Worm (Caenorhabditis elegans) whole organism, mixed stage, embryonic: ENCODE results near the gene chw-1.

Experiments
- M03D4.4 ChIP-seq: sonication (generic microtip); optimal IDR thresholded peaks from 2 replicates; lab custom pipeline; 2017; ENCODE audit warnings: mild to moderate bottlenecking, missing genetic modification characterization, missing compliant biosample characterization
- bed-3 ChIP-seq: fragments of 200-800 bp; sonication (Bioruptor generic); optimal IDR thresholded peaks from 3 replicates; lab custom pipeline; 2018; ENCODE audit warnings: mild to moderate bottlenecking, missing genetic modification characterization, moderate library complexity, missing compliant biosample characterization
- blmp-1 ChIP-seq: fragments of 150-350 bp; optimal IDR thresholded peaks from 2 replicates; lab custom pipeline; 2014; ENCODE audit warnings: missing biosample characterization, missing genetic modification characterization
- ceh-39 ChIP-seq: fragments of 150-350 bp; optimal IDR thresholded peaks from 2 replicates; lab custom pipeline; 2014; ENCODE audit warnings: missing biosample characterization, missing genetic modification characterization
- ceh-43 ChIP-seq: fragments of 200-800 bp; sonication (Bioruptor generic); optimal IDR thresholded peaks from 2 replicates; lab custom pipeline; 2018; ENCODE audit warnings: mild to moderate bottlenecking, missing genetic modification characterization, moderate library complexity, missing compliant biosample characterization
- ceh-83 ChIP-seq: fragments of 200-800 bp; sonication (Bioruptor generic); optimal IDR thresholded peaks from 2 replicates; lab custom pipeline; 2018; ENCODE audit warnings: mild to moderate bottlenecking, missing genetic modification characterization, missing compliant biosample characterization
- ces-1 ChIP-seq: fragments of 150-350 bp; optimal IDR thresholded peaks from 2 replicates; lab custom pipeline; 2014; ENCODE audit warnings: missing biosample characterization, missing genetic modification reagents, missing genetic modification characterization
- cnd-1 ChIP-seq: fragments of 200-800 bp; sonication (Bioruptor generic); optimal IDR thresholded peaks from 2 replicates; lab custom pipeline; 2018; ENCODE audit warnings: mild to moderate bottlenecking, missing genetic modification characterization, missing compliant biosample characterization
- drap-1 ChIP-seq: fragments of 200-800 bp; sonication (Bioruptor generic); optimal IDR thresholded peaks from 3 replicates; lab custom pipeline; 2018; ENCODE audit warnings: mild to moderate bottlenecking, missing genetic modification characterization, missing compliant biosample characterization
- elt-1 ChIP-seq: sonication (generic microtip); optimal IDR thresholded peaks from 2 replicates; lab custom pipeline; 2017; ENCODE audit warnings: missing genetic modification characterization, mild to moderate bottlenecking, missing compliant biosample characterization, antibody characterized with exemption, moderate library complexity, borderline replicate concordance; ENCODE audit not compliant: insufficient read depth
- elt-3 ChIP-seq: fragments of 150-350 bp; optimal IDR thresholded peaks from 2 replicates; lab custom pipeline; 2014; ENCODE audit warnings: missing biosample characterization, missing genetic modification characterization
- flh-1 ChIP-seq: fragments of 200-800 bp; sonication (Bioruptor generic); optimal IDR thresholded peaks from 2 replicates; lab custom pipeline; 2018; ENCODE audit warnings: mild to moderate bottlenecking, missing genetic modification characterization, moderate library complexity, missing compliant biosample characterization
- ham-2 ChIP-seq: fragments of 200-800 bp; sonication (Bioruptor generic); optimal IDR thresholded peaks from 2 replicates; lab custom pipeline; 2018; ENCODE audit warnings: mild to moderate bottlenecking, missing genetic modification characterization, missing compliant biosample characterization
- hlh-1 ChIP-seq: fragments of 150-350 bp; optimal IDR thresholded peaks from 2 replicates; lab custom pipeline; 2014; ENCODE audit warnings: missing biosample characterization, missing genetic modification reagents, missing genetic modification characterization
- lin-13 ChIP-seq: fragments of 150-350 bp; optimal IDR thresholded peaks from 2 replicates; lab custom pipeline; 2014; ENCODE audit warnings: missing biosample characterization, missing genetic modification characterization
- lin-32 ChIP-seq: fragments of 200-800 bp; sonication (Bioruptor generic); optimal IDR thresholded peaks from 2 replicates; lab custom pipeline; 2018; ENCODE audit warnings: mild to moderate bottlenecking, missing genetic modification characterization, missing compliant biosample characterization
- lsy-2 ChIP-seq: fragments of 150-350 bp; optimal IDR thresholded peaks from 2 replicates; lab custom pipeline; 2014; ENCODE audit warnings: missing biosample characterization, missing genetic modification characterization
- mab-5 ChIP-seq: fragments of 150-350 bp; optimal IDR thresholded peaks from 2 replicates; lab custom pipeline; 2014; ENCODE audit warnings: missing biosample characterization, missing genetic modification characterization
- mep-1 ChIP-seq: fragments of 150-350 bp; optimal IDR thresholded peaks from 2 replicates; lab custom pipeline; 2017; ENCODE audit warnings: missing biosample characterization, missing genetic modification reagents, missing genetic modification characterization, inconsistent platforms
- mls-2 ChIP-seq: sonication (generic microtip); optimal IDR thresholded peaks from 2 replicates; lab custom pipeline; 2016; ENCODE audit warnings: mild to moderate bottlenecking, missing genetic modification characterization, moderate library complexity, missing compliant biosample characterization
- nhr-12 ChIP-seq: fragments of 150-350 bp; optimal IDR thresholded peaks from 2 replicates; lab custom pipeline; 2014; ENCODE audit warnings: missing biosample characterization, missing genetic modification characterization
- nhr-237 ChIP-seq: fragments of 150-350 bp; optimal IDR thresholded peaks from 2 replicates; lab custom pipeline; 2014; ENCODE audit warnings: missing biosample characterization, missing genetic modification characterization
- nhr-28 ChIP-seq: fragments of 150-350 bp; optimal IDR thresholded peaks from 2 replicates; lab custom pipeline; 2014; ENCODE audit warnings: missing biosample characterization, missing genetic modification characterization
- nhr-76 ChIP-seq: sonication (generic microtip); optimal IDR thresholded peaks from 2 replicates; lab custom pipeline; 2017; ENCODE audit warnings: missing biosample characterization, missing genetic modification characterization
- pha-4 ChIP-seq: fragments of 150-350 bp; optimal IDR thresholded peaks from 2 replicates; lab custom pipeline; 2018; ENCODE audit warnings: missing biosample characterization, missing genetic modification reagents, missing genetic modification characterization
- sem-2 ChIP-seq: fragments of 200-800 bp; sonication (Bioruptor generic); optimal IDR thresholded peaks from 2 replicates; lab custom pipeline; 2018; ENCODE audit warnings: mild to moderate bottlenecking, missing genetic modification characterization, missing compliant biosample characterization
- snpc-4 ChIP-seq: fragments of 150-350 bp; optimal IDR thresholded peaks from 2 replicates; lab custom pipeline; 2014; ENCODE audit warnings: missing biosample characterization, missing genetic modification characterization
- sptf-1 ChIP-seq: sonication (generic microtip); optimal IDR thresholded peaks from 2 replicates; lab custom pipeline; 2017; ENCODE audit warnings: mild to moderate bottlenecking, missing genetic modification characterization, moderate library complexity, missing compliant biosample characterization
- tbx-8 ChIP-seq: fragments of 200-800 bp; sonication (Bioruptor generic); optimal IDR thresholded peaks from 2 replicates; lab custom pipeline; 2018; ENCODE audit warnings: mild to moderate bottlenecking, missing genetic modification characterization, moderate library complexity, missing compliant biosample characterization
- unc-120 ChIP-seq: sonication (generic microtip); optimal IDR thresholded peaks from 2 replicates; lab custom pipeline; 2017; ENCODE audit warnings: missing genetic modification characterization, missing compliant biosample characterization; ENCODE audit not compliant: poor library complexity, severe bottlenecking
- unc-39 ChIP-seq: fragments of 150-350 bp; optimal IDR thresholded peaks from 2 replicates; lab custom pipeline; 2014; ENCODE audit warnings: missing biosample characterization, missing genetic modification characterization
- unc-62 ChIP-seq: fragments of 150-350 bp; optimal IDR thresholded peaks from 2 replicates; lab custom pipeline; 2014; ENCODE audit warnings: missing biosample characterization, missing genetic modification reagents, missing genetic modification characterization
- zip-8 ChIP-seq: fragments of 150-350 bp; optimal IDR thresholded peaks from 2 replicates; lab custom pipeline; 2014; ENCODE audit warnings: missing biosample characterization, missing genetic modification characterization
- ztf-11 ChIP-seq: fragments of 150-350 bp; optimal IDR thresholded peaks from 2 replicates; lab custom pipeline; 2014; ENCODE audit warnings: missing biosample characterization, missing genetic modification characterization

chw-1 gene

ce11 chrV:10467104-10467503 is 5.0 kb downstream of the chw-1 start:
- peak; percentile 67 for TF ChIP-seq zip-8 (tag; lab: Kevin White, UChicago)
- no peak for TF ChIP-seq ces-1

ce11 chrV:10467659-10468058 is 5.6 kb downstream of the chw-1 start:
- TF ChIP-seq ham-2 (GFP tag; lab: Kevin White, UChicago) (no peak), lin-13 (no peak), drap-1 (GFP tag; lab: Kevin White, UChicago) (no peak), tbx-8 (GFP tag; lab: Kevin White, UChicago) (no peak), flh-1 (GFP tag; lab: Kevin White, UChicago) (no peak), nhr-12 (tag; lab: Kevin White, UChicago) (no peak), zip-8 (tag; lab: Kevin White, UChicago) (no peak), lsy-2 (tag; lab: Kevin White, UChicago) (no peak), mab-5 (no peak), pha-4 (tag; lab: Kevin White, UChicago) (no peak), mls-2 (no peak), blmp-1 (tag; lab: Kevin White, UChicago) (no peak), sptf-1 (tag; lab: Kevin White, UChicago) (no peak), sem-2 (GFP tag; lab: Kevin White, UChicago) (no peak), elt-3 (no peak), hlh-1 (tag; lab: Kevin White, UChicago) (no peak), ceh-83 (no peak), cnd-1 (tag; lab: Kevin White, UChicago) (no peak), snpc-4 (tag; lab: Kevin White, UChicago) (no peak)
- TF ChIP-seq, all 35 proteins: peak for 0

ce11 chrV:10468190-10468589 is 6.1 kb downstream of the chw-1 start, which contains the start of gene egl-9:
Gene egl-9, plus strand, starts transcription at chrV:10468517.
- no peak for TF ChIP-seq ceh-39 (tag; lab: Kevin White, UChicago)
- TF ChIP-seq mep-1, result no peak
- no peak for TF ChIP-seq lin-32 (GFP tag; lab: Kevin White, UChicago)
- TF ChIP-seq elt-1 (tag; lab: Kevin White, UChicago), result no peak
- no peak for TF ChIP-seq lin-13
- TF ChIP-seq snpc-4 (tag; lab: Kevin White, UChicago), result no peak
- TF ChIP-seq nhr-237, result no peak
- TF ChIP-seq drap-1 (GFP tag; lab: Kevin White, UChicago), result no peak
- no peak for TF ChIP-seq nhr-12 (tag; lab: Kevin White, UChicago)
- TF ChIP-seq pha-4 (tag; lab: Kevin White, UChicago), result no peak
- no peak for TF ChIP-seq ces-1
- TF ChIP-seq zip-8 (tag; lab: Kevin White, UChicago), result no peak
- TF ChIP-seq elt-3, result no peak
- no peak for TF ChIP-seq M03D4.4 (tag; lab: Kevin White, UChicago)
- TF ChIP-seq mls-2, result no peak
- no peak for TF ChIP-seq mab-5
- no peak for TF ChIP-seq ceh-83
- TF ChIP-seq flh-1 (GFP tag; lab: Kevin White, UChicago), result no peak

ce11 chrV:10468709-10469108 is 6.6 kb downstream of the chw-1 start:
- TF ChIP-seq nhr-28 (tag; lab: Kevin White, UChicago), result no peak
- TF ChIP-seq ztf-11, result no peak
- no peak for TF ChIP-seq mab-5
- TF ChIP-seq flh-1 (GFP tag; lab: Kevin White, UChicago), result no peak
- TF ChIP-seq drap-1 (GFP tag; lab: Kevin White, UChicago), result no peak
- TF ChIP-seq pha-4 (tag; lab: Kevin White, UChicago), result no peak
- TF ChIP-seq unc-39, result no peak
- TF ChIP-seq ceh-83, result no peak
- no peak for TF ChIP-seq bed-3
- no peak for TF ChIP-seq nhr-237
- no peak for TF ChIP-seq nhr-76 (tag; lab: Kevin White, UChicago)
- TF ChIP-seq mls-2, result no peak
- TF ChIP-seq M03D4.4 (tag; lab: Kevin White, UChicago), result no peak
- no peak for TF ChIP-seq cnd-1 (tag; lab: Kevin White, UChicago)
- no peak for TF ChIP-seq zip-8 (tag; lab: Kevin White, UChicago)
- no peak for TF ChIP-seq ceh-43 (GFP tag; lab: Kevin White, UChicago)
- no peak for TF ChIP-seq ces-1

ce11 chrV:10469845-10470244 is 7.8 kb downstream of the chw-1 start:
- no peak for TF ChIP-seq snpc-4 (tag; lab: Kevin White, UChicago)
- no peak for TF ChIP-seq bed-3
- no peak for TF ChIP-seq ces-1
- TF ChIP-seq hlh-1 (tag; lab: Kevin White, UChicago), result no peak
- TF ChIP-seq ceh-39 (tag; lab: Kevin White, UChicago), result no peak
- TF ChIP-seq mab-5, result no peak
- TF ChIP-seq zip-8 (tag; lab: Kevin White, UChicago), result no peak
- TF ChIP-seq unc-62 (GFP tag; lab: Kevin White, UChicago), result no peak
- TF ChIP-seq lin-13, result no peak
- TF ChIP-seq pha-4 (tag; lab: Kevin White, UChicago), result no peak
- no peak for TF ChIP-seq mls-2
- TF ChIP-seq ztf-11, result no peak
- no peak for TF ChIP-seq lsy-2 (tag; lab: Kevin White, UChicago)
- no peak for TF ChIP-seq mep-1
- TF ChIP-seq unc-120 (tag; lab: Kevin White, UChicago), result no peak
- no peak for TF ChIP-seq flh-1 (GFP tag; lab: Kevin White, UChicago)
- TF ChIP-seq elt-3, result no peak
- TF ChIP-seq lin-32 (GFP tag; lab: Kevin White, UChicago), result no peak
